Worm (Caenorhabditis elegans): ENCODE data around the gene C28H8.8.

- TF ChIP-seq fax-1 (tag; optimal IDR thresholded peaks at IDR 0.05): no peak
- TF ChIP-seq nhr-11 (tag; optimal IDR thresholded peaks at IDR 0.05): no peak
- TF ChIP-seq pqm-1 (tag; optimal IDR thresholded peaks at IDR 0.05): no peak
- TF ChIP-seq ceh-22 (tag; optimal IDR thresholded peaks at IDR 0.05): no peak
- no peak for TF ChIP-seq npax-4 (tag; optimal IDR thresholded peaks at IDR 0.05)
- TF ChIP-seq lim-6 (tag; optimal IDR thresholded peaks at IDR 0.05): no peak
- no peak for TF ChIP-seq unc-42 (tag; optimal IDR thresholded peaks at IDR 0.05)
- TF ChIP-seq K02D7.2 (tag; optimal IDR thresholded peaks at IDR 0.05): no peak
- TF ChIP-seq ets-4 (tag; optimal IDR thresholded peaks at IDR 0.05): no peak
These were observed 12.4 kb downstream of the C28H8.8 start, which contains the start of gene aldo-2 for ce11 chrIII:5876140-5876675.
